Worm (Caenorhabditis elegans): ENCODE results near the gene kcnl-1.

kcnl-1 gene

ce11 chrV:19545026-19545425, 20.2 kb upstream of the kcnl-1 start:
- no peak for TF ChIP-seq efl-3 (GFP tag; optimal IDR thresholded peaks at IDR 0.05)
- TF ChIP-seq pax-3 (tag; optimal IDR thresholded peaks at IDR 0.05), result no peak
- TF ChIP-seq tbx-2 (tag; optimal IDR thresholded peaks at IDR 0.05), result no peak
- no peak for TF ChIP-seq nhr-76 (tag; optimal IDR thresholded peaks at IDR 0.05)
- TF ChIP-seq nhr-12 (tag; optimal IDR thresholded peaks at IDR 0.05), result no peak
- no peak for TF ChIP-seq C34B4.2 (tag; optimal IDR thresholded peaks at IDR 0.05)
- no peak for TF ChIP-seq sptf-1 (tag; optimal IDR thresholded peaks at IDR 0.05)
- TF ChIP-seq ceh-82 (tag; optimal IDR thresholded peaks at IDR 0.05), result no peak
- no peak for TF ChIP-seq unc-30 (tag; optimal IDR thresholded peaks at IDR 0.05)
- TF ChIP-seq rnt-1 (tag; optimal IDR thresholded peaks at IDR 0.05), result no peak
- TF ChIP-seq mef-2 (tag; optimal IDR thresholded peaks at IDR 0.05), result no peak
- TF ChIP-seq nhr-11 (tag; optimal IDR thresholded peaks at IDR 0.05), result no peak
- TF ChIP-seq swsn-7 (tag; optimal IDR thresholded peaks at IDR 0.05), result no peak
- TF ChIP-seq unc-62 (GFP tag; optimal IDR thresholded peaks at IDR 0.05), result no peak
- TF ChIP-seq lin-14 (GFP tag; optimal IDR thresholded peaks at IDR 0.05), result no peak

ce11 chrV:19546100-19546499, 19.1 kb upstream of the kcnl-1 start, which contains the start of gene Y43F8B.1:
Y43F8B.1 (minus strand) TSS chrV:19546200.
- TF ChIP-seq C04F5.9 (tag; optimal IDR thresholded peaks at IDR 0.05) (no peak), nhr-28 (tag; optimal IDR thresholded peaks at IDR 0.05) (no peak), unc-86 (tag; optimal IDR thresholded peaks at IDR 0.05) (no peak), ceh-82 (tag; optimal IDR thresholded peaks at IDR 0.05) (no peak), snu-23 (GFP tag; optimal IDR thresholded peaks at IDR 0.05) (no peak), ceh-8 (GFP tag; optimal IDR thresholded peaks at IDR 0.05) (no peak), F16B12.6 (tag; optimal IDR thresholded peaks at IDR 0.05) (no peak), tlp-1 (tag; optimal IDR thresholded peaks at IDR 0.05) (no peak), xbp-1 (tag; optimal IDR thresholded peaks at IDR 0.05) (no peak)

- TF ChIP-seq nhr-19 (GFP tag; conservative IDR thresholded peaks at IDR 0.05), result 0 out of 2 replicates have a peak, but pooled peaks have one; percentile 21
- peak; percentile 52 for TF ChIP-seq rnt-1 (tag; optimal IDR thresholded peaks at IDR 0.05)
- no peak for TF ChIP-seq ztf-4 (tag; optimal IDR thresholded peaks at IDR 0.05)
These were observed 18.5 kb upstream of the kcnl-1 start for ce11 chrV:19546673-19547072.

- TF ChIP-seq C34B4.2 (tag; optimal IDR thresholded peaks at IDR 0.05), result no peak
- no peak for TF ChIP-seq pag-3 (tag; optimal IDR thresholded peaks at IDR 0.05; ENCODE audit: borderline replicate concordance, insufficient read depth)
- no peak for TF ChIP-seq nhr-20 (tag; optimal IDR thresholded peaks at IDR 0.05)
- no peak for TF ChIP-seq nhr-77 (tag; optimal IDR thresholded peaks at IDR 0.05)
- no peak for TF ChIP-seq fkh-10 (GFP tag; optimal IDR thresholded peaks at IDR 0.05)
- TF ChIP-seq egl-27 (tag; optimal IDR thresholded peaks at IDR 0.05), result no peak
- TF ChIP-seq ceh-88 (GFP tag; IDR thresholded peaks at IDR 0.05), result no peak
- no peak for TF ChIP-seq F16B12.6 (tag; optimal IDR thresholded peaks at IDR 0.05)
- TF ChIP-seq skn-1 (tag; optimal IDR thresholded peaks at IDR 0.05), result no peak
- TF ChIP-seq efl-3 (GFP tag; optimal IDR thresholded peaks at IDR 0.05), result no peak
- no peak for TF ChIP-seq ama-1 (optimal IDR thresholded peaks at IDR 0.05)
- no peak for TF ChIP-seq pqm-1 (tag; optimal IDR thresholded peaks at IDR 0.05)
- TF ChIP-seq tbx-2 (tag; optimal IDR thresholded peaks at IDR 0.05), result no peak
- TF ChIP-seq C16A3.4 (tag; optimal IDR thresholded peaks at IDR 0.05), result no peak
- no peak for TF ChIP-seq lsy-2 (tag; optimal IDR thresholded peaks at IDR 0.05)
- no peak for TF ChIP-seq zip-4 (GFP tag; optimal IDR thresholded peaks at IDR 0.05)
- no peak for TF ChIP-seq ces-1 (GFP tag; optimal IDR thresholded peaks at IDR 0.05)
- TF ChIP-seq blmp-1 (tag; optimal IDR thresholded peaks at IDR 0.05), result no peak
- TF ChIP-seq efl-1 (optimal IDR thresholded peaks at IDR 0.05), result no peak
- no peak for TF ChIP-seq efl-1 (GFP tag; optimal IDR thresholded peaks at IDR 0.05 in 1 of 2)
These were observed 15.5 kb upstream of the kcnl-1 start, which contains the start of gene Y43F8B.20 for ce11 chrV:19549689-19550088. Y43F8B.20 (minus strand) TSS chrV:19549789.

Measured in whole organism, L1 larva.